Worm (Caenorhabditis elegans) whole organism, early embryonic: ENCODE results near the gene srd-42.

Experiments
- B0310.2 ChIP-seq: sonication (generic microtip); optimal IDR thresholded peaks from 2 replicates; lab custom pipeline; 2016; ENCODE audit warnings: mild to moderate bottlenecking, missing genetic modification characterization, missing compliant biosample characterization
- F13C5.2 ChIP-seq: sonication (generic microtip); optimal IDR thresholded peaks from 2 replicates; lab custom pipeline; 2017; ENCODE audit warnings: mild to moderate bottlenecking, missing genetic modification characterization, inconsistent platforms, missing compliant biosample characterization
- aly-1 ChIP-seq: sonication (generic microtip); optimal IDR thresholded peaks from 2 replicates; lab custom pipeline; 2016; ENCODE audit warnings: missing genetic modification characterization, missing compliant biosample characterization
- ceh-13 ChIP-seq: fragments of 200-800 bp; sonication (Bioruptor generic); optimal IDR thresholded peaks from 2 replicates; lab custom pipeline; 2018; ENCODE audit warnings: mild to moderate bottlenecking, missing genetic modification characterization, missing compliant biosample characterization
- ceh-36 ChIP-seq: sonication (generic microtip); optimal IDR thresholded peaks from 2 replicates; lab custom pipeline; 2016; ENCODE audit warnings: missing genetic modification characterization, inconsistent platforms, missing compliant biosample characterization
- flt-1 ChIP-seq: fragments of 200-800 bp; sonication (Bioruptor generic); IDR thresholded peaks from 2 replicates; pipeline ENCODE4 v1.3.6; 2022; ENCODE audit warnings: missing genetic modification characterization, missing compliant biosample characterization
- hmbx-1 ChIP-seq: sonication (generic microtip); optimal IDR thresholded peaks from 2 replicates; lab custom pipeline; 2016; ENCODE audit warnings: mild to moderate bottlenecking, missing genetic modification characterization, missing compliant biosample characterization
- hmg-4 ChIP-seq: fragments of 200-800 bp; sonication (Bioruptor generic); optimal IDR thresholded peaks from 2 replicates; lab custom pipeline; 2018; ENCODE audit warnings: mild to moderate bottlenecking, missing genetic modification characterization, missing compliant biosample characterization
- hnd-1 ChIP-seq: sonication (generic microtip); optimal IDR thresholded peaks from 2 replicates; lab custom pipeline; 2016; ENCODE audit warnings: missing genetic modification characterization, missing compliant biosample characterization
- pes-1 ChIP-seq: fragments of 200-800 bp; sonication (Bioruptor generic); IDR thresholded peaks from 2 replicates; pipeline ENCODE4 v1.3.6; 2022; ENCODE audit warnings: missing genetic modification reagents, missing genetic modification characterization, missing compliant biosample characterization
- scrt-1 ChIP-seq: fragments of 200-800 bp; sonication (Bioruptor generic); IDR thresholded peaks from 2 replicates; pipeline ENCODE4 v1.3.6; 2022; ENCODE audit warnings: missing genetic modification characterization, missing compliant biosample characterization
- sea-1 ChIP-seq: fragments of 200-800 bp; sonication (Bioruptor generic); conservative IDR thresholded peaks from 2 replicates; pipeline ENCODE4 v1.3.6; 2022; ENCODE audit warnings: missing genetic modification characterization, missing compliant biosample characterization
- tbx-37 ChIP-seq: fragments of 200-800 bp; sonication (Bioruptor generic); conservative IDR thresholded peaks from 2 replicates; pipeline ENCODE4 v1.3.6; 2022; ENCODE audit warnings: missing genetic modification reagents, missing genetic modification characterization, missing compliant biosample characterization
- tra-4 ChIP-seq: sonication (generic microtip); optimal IDR thresholded peaks from 2 replicates; lab custom pipeline; 2017; ENCODE audit warnings: missing genetic modification characterization, missing compliant biosample characterization

The srd-42 gene

ce11 chrX:13262195-13262594 is 41.1 kb downstream of the srd-42 start, which contains the start of gene K09A11.1:
Gene K09A11.1, plus strand, starts transcription at chrX:13262495.
- TF ChIP-seq flt-1 (GFP tag; lab: Robert Waterston, UW) (no peak), tbx-37 (GFP tag; lab: Robert Waterston, UW) (no peak), ceh-13 (GFP tag; lab: Kevin White, UChicago) (no peak), F13C5.2 (no peak), ceh-36 (tag; lab: Kevin White, UChicago) (no peak)

DNA sequence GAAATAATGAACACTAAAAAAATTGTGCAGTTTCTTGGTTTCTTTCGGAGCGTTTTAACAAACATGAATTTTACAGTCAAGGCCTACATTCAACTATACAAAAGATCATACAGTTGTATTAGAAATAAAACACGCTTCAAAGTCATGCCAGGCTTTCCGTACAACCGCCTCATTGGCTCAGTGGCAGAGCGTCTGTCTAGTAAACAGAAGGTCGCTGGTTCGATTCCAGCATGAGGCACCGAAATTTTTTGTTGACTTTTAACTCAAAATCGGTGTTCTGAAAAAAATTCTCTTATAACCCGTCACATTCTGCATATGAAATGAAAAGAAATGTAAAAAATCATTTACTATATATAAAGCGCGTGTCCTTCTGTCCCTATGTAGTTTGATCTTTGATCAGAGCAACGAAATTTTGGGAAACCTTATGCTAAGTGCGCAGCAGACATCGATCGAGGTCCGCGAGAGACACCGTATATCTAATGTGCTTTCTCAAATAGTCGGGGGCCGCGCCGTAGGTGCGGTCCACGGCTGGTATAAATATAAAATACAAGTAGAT is 42.1 kb downstream of the srd-42 start:
- 0 out of 2 replicates have a peak, but pooled peaks have one; percentile 8 for TF ChIP-seq pes-1 (GFP tag; lab: Robert Waterston, UW)

ce11 chrX:13257577-13257976 is 45.7 kb downstream of the srd-42 start, which contains the start of gene K08H2.10:
Gene K08H2.10, plus strand, starts transcription at chrX:13257806.
- no peak for TF ChIP-seq ceh-13 (GFP tag; lab: Kevin White, UChicago)
- no peak for TF ChIP-seq hmbx-1
- TF ChIP-seq hnd-1 (tag; lab: Kevin White, UChicago) = no peak
- TF ChIP-seq B0310.2 (tag; lab: Kevin White, UChicago) = no peak

DNA sequence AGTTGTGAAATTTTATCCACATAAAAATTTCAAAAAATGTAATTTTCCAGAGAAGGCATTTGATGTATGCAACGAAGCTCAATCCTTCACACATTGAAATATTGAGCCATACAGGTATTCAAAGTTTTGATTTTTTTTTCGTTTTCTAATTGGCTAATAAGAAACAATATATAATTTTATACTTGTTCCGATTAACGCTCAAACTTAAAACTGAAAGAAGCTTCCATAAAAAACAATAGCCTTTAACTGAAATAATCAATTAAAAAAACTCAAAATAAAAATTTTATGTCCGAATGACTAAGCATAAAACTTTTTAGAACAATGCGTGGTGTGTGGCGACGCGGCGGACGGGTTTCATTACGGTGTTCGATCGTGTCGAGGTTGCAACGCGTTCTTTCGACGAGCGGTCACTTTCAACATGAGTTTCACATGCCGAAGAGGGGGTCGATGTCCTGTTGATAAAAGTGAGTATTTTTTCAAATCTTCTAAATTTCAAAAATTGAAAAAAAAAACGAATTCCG is 51.3 kb downstream of the srd-42 start, which contains the start of gene nhr-32:
Gene nhr-32 (plus strand): TSS at position 51 of the 521 bp plus-strand sequence.
- TF ChIP-seq ceh-13 (GFP tag; lab: Kevin White, UChicago) = no peak
- no peak for TF ChIP-seq scrt-1 (GFP tag; lab: Robert Waterston, UW)
- TF ChIP-seq sea-1 (GFP tag; lab: Robert Waterston, UW) = no peak
- no peak for TF ChIP-seq tra-4 (tag; lab: Kevin White, UChicago)
- TF ChIP-seq aly-1 = no peak
- no peak for TF ChIP-seq hmg-4 (GFP tag; lab: Kevin White, UChicago)
